Worm (Caenorhabditis elegans): ENCODE data around the gene W04B5.5.

W04B5.5 gene

ce11 chrIII:2375918-2376317 is 42.1 kb downstream of the W04B5.5 start, which contains the start of gene H14E04.2 (continued):
- peak; percentile 83 for TF ChIP-seq mes-2 (tag; optimal IDR thresholded peaks at IDR 0.05; ENCODE audit: poor library complexity, severe bottlenecking)
- TF ChIP-seq Y5F2A.4 (GFP tag; optimal IDR thresholded peaks at IDR 0.05), result no peak
- TF ChIP-seq T20F7.1 (GFP tag; optimal IDR thresholded peaks at IDR 0.05), result peak; percentile 97
- TF ChIP-seq ztf-7 (tag; optimal IDR thresholded peaks at IDR 0.05), result no peak
- peak; percentile 26 for TF ChIP-seq nhr-11 (tag; optimal IDR thresholded peaks at IDR 0.05)

DNA sequence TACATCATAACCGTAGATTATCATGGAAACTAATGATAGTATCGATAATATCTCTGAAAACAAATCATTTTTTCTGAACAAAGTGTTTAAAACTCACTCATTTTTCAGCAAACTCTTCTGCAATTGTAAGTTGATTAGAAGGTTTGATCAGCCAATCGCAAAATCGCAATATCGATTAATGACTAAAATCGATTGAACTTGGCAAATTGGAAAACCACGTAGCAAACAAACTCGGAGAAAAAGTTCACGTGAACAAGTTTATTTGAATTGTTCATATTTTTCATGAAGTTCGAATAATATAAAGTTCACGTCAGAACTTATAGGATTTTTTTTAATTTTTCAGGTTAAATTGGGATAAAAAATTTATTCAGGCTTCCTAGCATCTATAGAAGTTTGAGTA is 46.1 kb downstream of the W04B5.5 start, which contains the start of gene H04J21.1:
Gene H04J21.1, minus strand, starts transcription at position 101 of the 400 bp plus-strand sequence.
- TF ChIP-seq ama-1 (optimal IDR thresholded peaks at IDR 0.05) (no peak), aha-1 (tag) (peak; percentile 11), ceh-20 (GFP tag; IDR thresholded peaks at IDR 0.05) (no peak), dmd-8 (GFP tag; IDR thresholded peaks at IDR 0.05) (no peak)

ce11 chrIII:2368424-2368823 is 49.6 kb downstream of the W04B5.5 start, which contains the start of gene H04J21.4:
H04J21.4 (minus strand) TSS chrIII:2368524.
- TF ChIP-seq fkh-10 (GFP tag; optimal IDR thresholded peaks at IDR 0.05), result no peak
- TF ChIP-seq aha-1 (tag), result peak; percentile 88

DNA sequence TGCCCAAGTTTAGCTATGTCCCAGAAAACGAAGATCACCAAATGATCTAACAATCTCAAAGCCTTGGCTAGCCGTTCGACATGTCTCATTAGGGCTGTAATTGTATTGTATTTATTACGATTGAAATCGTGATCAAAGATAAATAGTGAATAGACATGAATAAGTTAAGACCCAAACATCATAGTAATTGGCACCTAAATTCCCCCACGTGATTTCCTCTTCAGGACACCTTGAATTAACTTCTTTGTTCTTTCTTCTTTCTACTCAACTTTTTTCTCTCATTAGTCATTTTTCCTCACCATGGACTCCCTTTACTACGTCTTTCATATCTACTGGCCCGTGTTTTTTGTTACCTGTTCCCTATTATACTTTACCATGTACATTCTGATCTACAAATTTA is 55.4 kb downstream of the W04B5.5 start, which contains the start of gene srd-69:
Gene srd-69, plus strand, starts transcription at position 301 of the 400 bp plus-strand sequence.
- TF ChIP-seq spr-3 (GFP tag; optimal IDR thresholded peaks at IDR 0.05), result no peak
- TF ChIP-seq nhr-102 (tag; optimal IDR thresholded peaks at IDR 0.05), result no peak
- TF ChIP-seq tag-97 (GFP tag; IDR thresholded peaks at IDR 0.05), result no peak
- no peak for TF ChIP-seq lin-38 (GFP tag; IDR thresholded peaks at IDR 0.05)
- TF ChIP-seq ceh-20 (GFP tag; IDR thresholded peaks at IDR 0.05), result no peak
- TF ChIP-seq F37D6.2 (tag; optimal IDR thresholded peaks at IDR 0.05), result no peak
- no peak for TF ChIP-seq daf-19 (GFP tag; conservative IDR thresholded peaks at IDR 0.05)
- no peak for TF ChIP-seq duxl-1 (tag; optimal IDR thresholded peaks at IDR 0.05; ENCODE audit: poor library complexity)
- no peak for TF ChIP-seq ZK546.5 (tag; optimal IDR thresholded peaks at IDR 0.05)
- no peak for TF ChIP-seq nhr-41 (GFP tag; IDR thresholded peaks at IDR 0.05)
- no peak for TF ChIP-seq hlh-11 (tag; optimal IDR thresholded peaks at IDR 0.05)
- no peak for TF ChIP-seq dmd-9 (GFP tag; IDR thresholded peaks at IDR 0.05)
- TF ChIP-seq arid-1 (GFP tag; conservative IDR thresholded peaks at IDR 0.05), result no peak

Measured in whole organism, L4 larva.